Fruit fly (Drosophila melanogaster) whole organism, pupa: ENCODE results near the gene RpL8.
A peak's percentile ranks its signal among the peaks of the same experiment; 100 is the strongest.

Experiments
- CG10348 ChIP-seq: fragments of 200-800 bp; sonication (Bioruptor generic); IDR thresholded peaks from 2 replicates; pipeline ENCODE4 v1.3.6; 2022; ENCODE audit warnings: missing biosample characterization, missing genetic modification characterization
- CG12605 ChIP-seq: fragments of 200-800 bp; sonication (Bioruptor generic); IDR thresholded peaks from 2 replicates; pipeline ENCODE4 v1.3.6; 2022; ENCODE audit warnings: missing biosample characterization, missing genetic modification characterization
- CG13204 ChIP-seq: fragments of 200-800 bp; sonication (Bioruptor generic); optimal IDR thresholded peaks from 2 replicates; lab custom pipeline; 2018; ENCODE audit warnings: missing biosample characterization, mild to moderate bottlenecking, missing genetic modification characterization, moderate library complexity
- CG14655 ChIP-seq: fragments of 200-800 bp; sonication (Bioruptor generic); optimal IDR thresholded peaks from 3 replicates; lab custom pipeline; 2017; ENCODE audit warnings: mild to moderate bottlenecking, missing biosample characterization, missing genetic modification reagents, missing genetic modification characterization
- CG15710 ChIP-seq: fragments of 200-800 bp; sonication (Bioruptor generic); optimal IDR thresholded peaks from 2 replicates; lab custom pipeline; 2018; ENCODE audit warnings: missing biosample characterization, mild to moderate bottlenecking, missing genetic modification characterization, moderate library complexity
- CG17806 ChIP-seq: fragments of 200-800 bp; sonication (Bioruptor generic); optimal IDR thresholded peaks from 2 replicates; lab custom pipeline; 2018; ENCODE audit warnings: missing biosample characterization, mild to moderate bottlenecking, missing genetic modification characterization, moderate library complexity
- CG32121 ChIP-seq: fragments of 200-800 bp; sonication (Bioruptor generic); IDR thresholded peaks from 2 replicates; pipeline ENCODE4 v1.3.6; 2022; ENCODE audit warnings: missing biosample characterization, missing genetic modification characterization
- CG34367 ChIP-seq: fragments of 200-800 bp; sonication (Bioruptor generic); optimal IDR thresholded peaks from 2 replicates; lab custom pipeline; 2018; ENCODE audit warnings: missing biosample characterization, mild to moderate bottlenecking, missing genetic modification characterization
- CG4496 ChIP-seq: fragments of 200-800 bp; sonication (Bioruptor generic); IDR thresholded peaks from 3 replicates; pipeline ENCODE4 v1.3.6; 2022; ENCODE audit warnings: missing biosample characterization, missing genetic modification characterization
- CG8159 ChIP-seq: fragments of 200-800 bp; sonication (Bioruptor generic); optimal IDR thresholded peaks from 3 replicates; lab custom pipeline; 2018; ENCODE audit warnings: missing biosample characterization, mild to moderate bottlenecking, missing genetic modification characterization, moderate library complexity
- CG8301 ChIP-seq: fragments of 200-800 bp; sonication (Bioruptor generic); optimal IDR thresholded peaks from 2 replicates; lab custom pipeline; 2018; ENCODE audit warnings: missing biosample characterization, mild to moderate bottlenecking, missing genetic modification characterization
- CG9948 ChIP-seq: fragments of 200-800 bp; sonication (Bioruptor generic); optimal IDR thresholded peaks from 2 replicates; lab custom pipeline; 2018; ENCODE audit warnings: missing biosample characterization, mild to moderate bottlenecking, missing genetic modification characterization, moderate library complexity
- D1 ChIP-seq: fragments of 200-800 bp; sonication (Bioruptor generic); optimal IDR thresholded peaks from 2 replicates; lab custom pipeline; 2018; ENCODE audit warnings: missing biosample characterization, mild to moderate bottlenecking, missing genetic modification characterization, moderate library complexity
- EcR ChIP-seq: fragments of 200-800 bp; sonication (Bioruptor generic); optimal IDR thresholded peaks from 3 replicates; lab custom pipeline; 2019; ENCODE audit warnings: missing biosample characterization, missing genetic modification characterization, mild to moderate bottlenecking, moderate library complexity, missing genetic modification reagents
- Ets98B ChIP-seq: fragments of 200-800 bp; sonication (Bioruptor generic); IDR thresholded peaks from 2 replicates; pipeline ENCODE4 v1.3.6; 2022; ENCODE audit warnings: missing biosample characterization, missing genetic modification characterization
- Pif1A ChIP-seq: fragments of 200-800 bp; sonication (Bioruptor generic); optimal IDR thresholded peaks from 3 replicates; lab custom pipeline; 2016; ENCODE audit warnings: missing biosample characterization, missing genetic modification characterization
- Pif1B ChIP-seq: fragments of 200-800 bp; sonication (Bioruptor generic); optimal IDR thresholded peaks from 3 replicates; lab custom pipeline; 2016; ENCODE audit warnings: missing biosample characterization, missing genetic modification characterization
- Snoo ChIP-seq: fragments of 200-800 bp; sonication (Bioruptor generic); optimal IDR thresholded peaks from 3 replicates; lab custom pipeline; 2017; ENCODE audit warnings: missing biosample characterization, mild to moderate bottlenecking, missing genetic modification characterization, inconsistent platforms
- fd96Ca ChIP-seq: fragments of 200-800 bp; sonication (Bioruptor generic); IDR thresholded peaks from 3 replicates; pipeline ENCODE4 v1.3.6; 2022; ENCODE audit warnings: missing biosample characterization, missing genetic modification characterization
- gl ChIP-seq: fragments of 200-800 bp; sonication (Bioruptor generic); optimal IDR thresholded peaks from 2 replicates; lab custom pipeline; 2018; ENCODE audit warnings: missing biosample characterization, mild to moderate bottlenecking, missing genetic modification characterization
- rn ChIP-seq: fragments of 200-800 bp; sonication (Bioruptor generic); IDR thresholded peaks from 2 replicates; pipeline ENCODE4 v1.3.6; 2022; ENCODE audit warnings: missing biosample characterization, missing genetic modification characterization

Gene RpL8

dm6 chr3L:2608825-2609224 is 21.6 kb downstream of the RpL8 start:
- no peak for TF ChIP-seq D1 (tag; lab: Kevin White, UChicago)
- no peak for TF ChIP-seq Ets98B
- TF ChIP-seq CG17806 (tag; lab: Kevin White, UChicago), result no peak
- TF ChIP-seq EcR (GFP tag; lab: Kevin White, UChicago), result no peak
- no peak for TF ChIP-seq gl (tag; lab: Kevin White, UChicago)
- TF ChIP-seq Snoo, result no peak
- TF ChIP-seq CG34367, result no peak
- TF ChIP-seq CG13204 (GFP tag; lab: Kevin White, UChicago), result no peak
- no peak for TF ChIP-seq CG8159
- TF ChIP-seq fd96Ca (GFP tag; lab: Robert Waterston, UW), result no peak
- no peak for TF ChIP-seq rn (GFP tag; lab: Robert Waterston, UW)
- TF ChIP-seq Pif1A, result no peak
- TF ChIP-seq CG12605, result no peak

DNA sequence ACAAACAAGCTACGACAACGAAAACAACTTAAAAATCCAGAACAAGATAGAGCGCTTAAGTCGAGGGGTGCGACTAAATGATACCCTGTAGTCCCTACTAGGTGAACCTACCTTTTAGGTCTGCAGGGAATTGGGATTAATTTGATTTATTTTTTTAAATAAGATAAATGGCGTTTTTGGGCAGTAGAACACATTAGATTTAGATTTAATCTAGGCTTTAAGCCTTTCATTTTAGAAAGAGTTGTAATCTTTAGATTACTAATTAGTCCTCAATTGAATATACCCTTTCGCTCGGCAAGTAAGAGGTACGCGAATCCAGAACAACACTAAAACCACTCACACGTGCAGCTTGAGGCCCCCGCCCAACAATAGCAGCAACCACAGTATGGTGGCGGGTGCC is 27.0 kb downstream of the RpL8 start:
- TF ChIP-seq CG17806 (tag; lab: Kevin White, UChicago) (peak; percentile 5), CG12605 (no peak), CG13204 (GFP tag; lab: Kevin White, UChicago) (no peak), CG8159 (peak; percentile 45), CG10348 (GFP tag; lab: Robert Waterston, UW) (no peak), CG8301 (tag; lab: Kevin White, UChicago) (peak; percentile 20), fd96Ca (GFP tag; lab: Robert Waterston, UW) (0 out of 3 replicates have a peak, but pooled peaks have one; percentile 19), CG15710 (tag; lab: Kevin White, UChicago) (peak; percentile 22), Ets98B (no peak), D1 (tag; lab: Kevin White, UChicago) (no peak), CG14655 (GFP tag; lab: Kevin White, UChicago) (peak; percentile 52), CG9948 (tag; lab: Kevin White, UChicago) (peak; percentile 38)
- TF ChIP-seq, all 21 proteins: peak for 7

- TF ChIP-seq CG13204 (GFP tag; lab: Kevin White, UChicago), result no peak
- no peak for TF ChIP-seq Pif1B (GFP tag; lab: Kevin White, UChicago)
- no peak for TF ChIP-seq CG8159
- no peak for TF ChIP-seq fd96Ca (GFP tag; lab: Robert Waterston, UW)
- TF ChIP-seq CG9948 (tag; lab: Kevin White, UChicago), result no peak
- TF ChIP-seq CG17806 (tag; lab: Kevin White, UChicago), result no peak
- TF ChIP-seq CG34367, result no peak
- TF ChIP-seq rn (GFP tag; lab: Robert Waterston, UW), result no peak
- no peak for TF ChIP-seq gl (tag; lab: Kevin White, UChicago)
- no peak for TF ChIP-seq D1 (tag; lab: Kevin White, UChicago)
- no peak for TF ChIP-seq CG14655 (GFP tag; lab: Kevin White, UChicago)
- TF ChIP-seq Pif1A, result no peak
- peak; percentile 64 for TF ChIP-seq CG4496 (GFP tag; lab: Robert Waterston, UW)
- no peak for TF ChIP-seq Snoo
- TF ChIP-seq Ets98B, result 0 out of 2 replicates have a peak, but pooled peaks have one; percentile 17
These were observed 42.7 kb downstream of the RpL8 start, which contains the start of gene Pxn for dm6 chr3L:2629964-2630363. Pxn (minus strand) TSS chr3L:2630064.

DNA sequence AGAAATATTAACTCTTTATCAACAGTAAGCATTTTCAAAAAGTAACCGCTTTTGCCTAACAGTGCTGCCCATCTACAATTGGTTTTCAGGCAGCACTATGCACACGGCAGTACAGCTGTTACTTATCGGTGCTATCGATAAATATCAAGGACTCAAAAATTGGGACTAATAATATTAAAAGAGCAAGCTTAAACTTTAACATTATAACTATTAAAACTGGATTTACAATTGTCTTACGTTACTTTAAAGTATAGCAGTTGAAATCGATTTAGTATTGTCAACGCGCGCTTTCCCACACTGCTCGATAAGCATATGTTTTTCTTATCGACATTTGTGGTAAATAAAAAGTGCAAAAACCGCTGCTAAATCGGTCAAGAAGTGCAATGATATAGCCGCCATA is 44.1 kb downstream of the RpL8 start, which contains the start of the genes CG42245 and MEP-1:
CG42245 (plus strand) TSS at position 310 of the 400 bp plus-strand sequence.
MEP-1 (plus strand) TSS at position 310 of the 400 bp plus-strand sequence.
- TF ChIP-seq CG17806 (tag; lab: Kevin White, UChicago) (peak; percentile 25), Pif1A (peak; percentile 67), CG10348 (GFP tag; lab: Robert Waterston, UW) (no peak), rn (GFP tag; lab: Robert Waterston, UW) (no peak), CG14655 (GFP tag; lab: Kevin White, UChicago) (no peak), Ets98B (no peak), CG8159 (peak; percentile 20), Pif1B (GFP tag; lab: Kevin White, UChicago) (peak; percentile 61), CG9948 (tag; lab: Kevin White, UChicago) (no peak), CG32121 (GFP tag; lab: Robert Waterston, UW) (no peak), CG12605 (no peak), D1 (tag; lab: Kevin White, UChicago) (peak; percentile 20), CG15710 (tag; lab: Kevin White, UChicago) (peak; percentile 14), CG4496 (GFP tag; lab: Robert Waterston, UW) (peak; percentile 45; the same call in 2 of the 3 replicates), CG8301 (tag; lab: Kevin White, UChicago) (no peak), Snoo (peak; percentile 25)

DNA sequence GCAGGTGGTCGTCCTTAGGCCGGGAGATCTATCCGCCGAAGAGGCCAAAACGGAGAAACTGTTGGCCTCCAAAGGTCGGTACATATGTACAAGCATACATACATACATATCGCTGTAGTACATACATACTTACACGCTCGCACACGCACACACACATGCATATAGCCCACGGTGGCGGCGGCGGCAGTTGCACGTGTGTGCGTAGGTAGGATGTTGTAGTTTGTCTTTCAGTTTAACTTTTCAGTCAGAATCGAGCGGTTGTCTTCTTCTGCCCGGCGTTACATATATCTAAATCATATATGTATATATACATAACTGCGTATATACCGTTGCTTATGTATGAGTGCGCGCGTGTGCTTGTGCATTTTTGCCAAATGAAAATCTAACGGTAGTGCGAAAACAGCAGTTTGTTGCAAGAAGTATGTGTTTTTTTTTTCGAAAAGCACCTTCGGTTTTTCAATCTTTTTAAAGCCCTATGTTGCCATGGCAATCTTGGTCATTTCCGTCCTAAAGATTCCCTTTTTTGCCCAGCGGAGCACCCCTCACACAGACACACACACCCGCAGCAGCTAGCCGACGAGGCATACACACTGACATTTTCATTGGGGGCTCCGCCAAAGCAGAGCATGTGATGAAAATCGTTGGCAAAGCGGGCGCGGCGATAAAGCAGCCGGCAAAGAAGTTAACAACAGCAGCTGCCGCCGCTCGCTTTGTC is 44.9 kb downstream of the RpL8 start:
- TF ChIP-seq Pif1A (no peak), CG15710 (tag; lab: Kevin White, UChicago) (no peak), gl (tag; lab: Kevin White, UChicago) (no peak), Snoo (no peak)

dm6 chr3L:2632763-2633100 is 45.5 kb downstream of the RpL8 start:
- TF ChIP-seq CG34367 (no peak), Ets98B (peak; percentile 31), CG13204 (GFP tag; lab: Kevin White, UChicago) (peak; percentile 82), CG4496 (GFP tag; lab: Robert Waterston, UW) (0 out of 3 replicates have a peak, but pooled peaks have one; percentile 7), D1 (tag; lab: Kevin White, UChicago) (no peak), CG32121 (GFP tag; lab: Robert Waterston, UW) (no peak), CG8159 (no peak), CG15710 (tag; lab: Kevin White, UChicago) (no peak), fd96Ca (GFP tag; lab: Robert Waterston, UW) (peak; percentile 54; the same call in 1 of the 3 replicates)
- TF ChIP-seq, all 21 proteins: peak for 4
